Worm (Caenorhabditis elegans): ENCODE results near the gene Y51H4A.935.

Gene Y51H4A.935

ce11 chrIV:16526038-16526437 lies 19.0 kb upstream of the Y51H4A.935 start, which contains the start of gene Y51H4A.5:
Y51H4A.5 (minus strand) TSS chrIV:16526138.
- TF ChIP-seq snpc-4 (GFP tag; optimal IDR thresholded peaks at IDR 0.05) (no peak), snpc-4 (tag; optimal IDR thresholded peaks at IDR 0.05) (peak in 1 of 4 experiments; percentile 26), nhr-120 (GFP tag; IDR thresholded peaks at IDR 0.05) (no peak)

ce11 chrIV:16525018-16525417 lies 18.0 kb upstream of the Y51H4A.935 start:
- TF ChIP-seq attf-6 (GFP tag; IDR thresholded peaks at IDR 0.05) (0 out of 2 replicates have a peak, but pooled peaks have one; percentile 36), nhr-80 (tag; optimal IDR thresholded peaks at IDR 0.05) (peak; percentile 13), mel-28 (tag; optimal IDR thresholded peaks at IDR 0.05; ENCODE audit: borderline replicate concordance) (no peak)

ce11 chrIV:16505632-16506203 lies 1.3 kb downstream of the Y51H4A.935 start, which contains the start of gene zip-7:
zip-7 (minus strand) TSS chrIV:16505682.
- TF ChIP-seq F57A8.1 (GFP tag; optimal IDR thresholded peaks at IDR 0.05), result no peak
- no peak for TF ChIP-seq athp-1 (tag; optimal IDR thresholded peaks at IDR 0.05)
- TF ChIP-seq madf-6 (GFP tag; IDR thresholded peaks at IDR 0.05), result no peak
- no peak for TF ChIP-seq akir-1 (GFP tag; optimal IDR thresholded peaks at IDR 0.05)
- TF ChIP-seq ekl-4 (GFP tag; IDR thresholded peaks at IDR 0.05), result no peak
- TF ChIP-seq Y56A3A.18 (GFP tag; IDR thresholded peaks at IDR 0.05), result no peak
- TF ChIP-seq nhr-80 (tag; optimal IDR thresholded peaks at IDR 0.05), result no peak
- no peak for TF ChIP-seq F39B2.1 (GFP tag; IDR thresholded peaks at IDR 0.05)
- no peak for TF ChIP-seq hrde-1 (tag; optimal IDR thresholded peaks at IDR 0.05; ENCODE audit: borderline replicate concordance)
- TF ChIP-seq F10E7.11 (tag; optimal IDR thresholded peaks at IDR 0.05), result no peak
- no peak for TF ChIP-seq F49E8.2 (tag; optimal IDR thresholded peaks at IDR 0.05; ENCODE audit: insufficient read depth)
- no peak for TF ChIP-seq snpc-1.1 (tag; optimal IDR thresholded peaks at IDR 0.05; ENCODE audit: insufficient read depth)
- no peak for TF ChIP-seq attf-5 (GFP tag; optimal IDR thresholded peaks at IDR 0.05)
- no peak for TF ChIP-seq rcor-1 (GFP tag; IDR thresholded peaks at IDR 0.05)
- no peak for TF ChIP-seq ets-4 (GFP tag; optimal IDR thresholded peaks at IDR 0.05)
- no peak for TF ChIP-seq Y79H2A.3 (GFP tag; conservative IDR thresholded peaks at IDR 0.05)
- TF ChIP-seq B0035.1 (tag; optimal IDR thresholded peaks at IDR 0.05), result no peak
- TF ChIP-seq F37B4.10 (GFP tag; IDR thresholded peaks at IDR 0.05), result no peak
- TF ChIP-seq xnd-1 (tag; optimal IDR thresholded peaks at IDR 0.05), result no peak

ce11 chrIV:16503590-16504217 lies 3.3 kb downstream of the Y51H4A.935 start:
- TF ChIP-seq sptf-2 (GFP tag; optimal IDR thresholded peaks at IDR 0.05) (peak; percentile 88), hlh-12 (tag; optimal IDR thresholded peaks at IDR 0.05) (no peak), T07F8.4 (tag; optimal IDR thresholded peaks at IDR 0.05) (peak; percentile 55), tbx-9 (tag; optimal IDR thresholded peaks at IDR 0.05; ENCODE audit: borderline replicate concordance) (no peak), die-1 (tag; optimal IDR thresholded peaks at IDR 0.05) (peak; percentile 91), ceh-40 (GFP tag; IDR thresholded peaks at IDR 0.05) (0 out of 2 replicates have a peak, but pooled peaks have one; percentile 59), ceh-27 (GFP tag; optimal IDR thresholded peaks at IDR 0.05) (peak; percentile 36), B0261.1 (tag; optimal IDR thresholded peaks at IDR 0.05) (peak; percentile 79), dox-1 (GFP tag; IDR thresholded peaks at IDR 0.05) (peak; percentile 79), bed-1 (GFP tag; IDR thresholded peaks at IDR 0.05) (peak; percentile 81; the same call in 1 of the 2 replicates), pha-4 (tag; optimal IDR thresholded peaks at IDR 0.05) (no peak), mcd-1 (GFP tag; IDR thresholded peaks at IDR 0.05) (peak; percentile 65), F57A8.1 (GFP tag; optimal IDR thresholded peaks at IDR 0.05) (peak; percentile 48), lag-1 (GFP tag; IDR thresholded peaks at IDR 0.05) (0 out of 2 replicates have a peak, but pooled peaks have one; percentile 58), hmg-1.2 (GFP tag; IDR thresholded peaks at IDR 0.05) (peak; percentile 78), efl-1 (GFP tag; optimal IDR thresholded peaks at IDR 0.05) (peak; percentile 33), lin-26 (GFP tag; IDR thresholded peaks at IDR 0.05) (peak; percentile 98), tbp1 (GFP tag; optimal IDR thresholded peaks at IDR 0.05) (peak; percentile 96), lir-1 (GFP tag; conservative IDR thresholded peaks at IDR 0.05) (peak; percentile 17; the same call in 1 of the 2 replicates), F22D6.2 (tag; optimal IDR thresholded peaks at IDR 0.05) (no peak), akir-1 (GFP tag; optimal IDR thresholded peaks at IDR 0.05) (no peak)

All from whole organism, young adult.